Worm (Caenorhabditis elegans) whole organism, mixed stage, embryonic: ENCODE results near the gene snpn-1.

Experiments used
- nhr-12 ChIP-seq: fragments of 150-350 bp; optimal IDR thresholded peaks from 2 replicates; lab custom pipeline; 2014; ENCODE audit warnings: missing biosample characterization, missing genetic modification characterization
- pha-4 ChIP-seq: fragments of 150-350 bp; optimal IDR thresholded peaks from 2 replicates; lab custom pipeline; 2018; ENCODE audit warnings: missing biosample characterization, missing genetic modification reagents, missing genetic modification characterization
- snpc-4 ChIP-seq: fragments of 150-350 bp; optimal IDR thresholded peaks from 2 replicates; lab custom pipeline; 2014; ENCODE audit warnings: missing biosample characterization, missing genetic modification characterization
- unc-39 ChIP-seq: fragments of 150-350 bp; optimal IDR thresholded peaks from 2 replicates; lab custom pipeline; 2014; ENCODE audit warnings: missing biosample characterization, missing genetic modification characterization
- unc-62 ChIP-seq: fragments of 150-350 bp; optimal IDR thresholded peaks from 2 replicates; lab custom pipeline; 2014; ENCODE audit warnings: missing biosample characterization, missing genetic modification reagents, missing genetic modification characterization

DNA sequence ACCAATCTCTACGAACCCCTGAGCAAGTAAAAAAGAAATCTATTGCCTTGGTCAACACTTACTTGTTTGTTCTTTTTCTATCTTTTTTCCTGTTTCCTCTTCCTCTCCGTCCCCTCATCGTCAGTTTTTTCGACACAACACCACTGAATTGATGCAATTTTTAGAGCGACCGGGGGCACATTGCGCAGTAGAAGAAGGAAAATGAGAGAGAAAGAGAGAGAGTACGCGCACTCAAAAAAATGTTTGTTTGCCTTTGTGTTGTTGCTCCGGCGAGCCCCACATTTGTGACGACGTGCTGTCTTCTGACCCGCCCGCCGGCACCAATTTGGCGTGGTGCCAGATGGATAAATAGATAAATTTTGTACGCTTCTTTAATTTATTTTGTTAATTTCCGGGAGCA, 9.3 kb upstream of the snpn-1 start:
- no peak for TF ChIP-seq nhr-12 (tag; lab: Kevin White, UChicago)
- TF ChIP-seq pha-4 (tag; lab: Kevin White, UChicago): no peak
- no peak for TF ChIP-seq snpc-4
- TF ChIP-seq unc-62 (GFP tag; lab: Kevin White, UChicago): no peak
- TF ChIP-seq unc-39: no peak
